Fruit fly (Drosophila melanogaster) whole organism, pupa: ENCODE measurements around the gene Spt3.

Experiments
- CG10348 ChIP-seq: fragments of 200-800 bp; sonication (Bioruptor generic); IDR thresholded peaks from 2 replicates; pipeline ENCODE4 v1.3.6; 2022; ENCODE audit warnings: missing biosample characterization, missing genetic modification characterization
- CG13204 ChIP-seq: fragments of 200-800 bp; sonication (Bioruptor generic); optimal IDR thresholded peaks from 2 replicates; lab custom pipeline; 2018; ENCODE audit warnings: missing biosample characterization, mild to moderate bottlenecking, missing genetic modification characterization, moderate library complexity
- CG14655 ChIP-seq: fragments of 200-800 bp; sonication (Bioruptor generic); optimal IDR thresholded peaks from 3 replicates; lab custom pipeline; 2017; ENCODE audit warnings: mild to moderate bottlenecking, missing biosample characterization, missing genetic modification reagents, missing genetic modification characterization
- CG17806 ChIP-seq: fragments of 200-800 bp; sonication (Bioruptor generic); optimal IDR thresholded peaks from 2 replicates; lab custom pipeline; 2018; ENCODE audit warnings: missing biosample characterization, mild to moderate bottlenecking, missing genetic modification characterization, moderate library complexity
- CG34367 ChIP-seq: fragments of 200-800 bp; sonication (Bioruptor generic); optimal IDR thresholded peaks from 2 replicates; lab custom pipeline; 2018; ENCODE audit warnings: missing biosample characterization, mild to moderate bottlenecking, missing genetic modification characterization
- CG8159 ChIP-seq: fragments of 200-800 bp; sonication (Bioruptor generic); optimal IDR thresholded peaks from 3 replicates; lab custom pipeline; 2018; ENCODE audit warnings: missing biosample characterization, mild to moderate bottlenecking, missing genetic modification characterization, moderate library complexity
- CG9948 ChIP-seq: fragments of 200-800 bp; sonication (Bioruptor generic); optimal IDR thresholded peaks from 2 replicates; lab custom pipeline; 2018; ENCODE audit warnings: missing biosample characterization, mild to moderate bottlenecking, missing genetic modification characterization, moderate library complexity
- D1 ChIP-seq: fragments of 200-800 bp; sonication (Bioruptor generic); optimal IDR thresholded peaks from 2 replicates; lab custom pipeline; 2018; ENCODE audit warnings: missing biosample characterization, mild to moderate bottlenecking, missing genetic modification characterization, moderate library complexity
- EcR ChIP-seq: fragments of 200-800 bp; sonication (Bioruptor generic); optimal IDR thresholded peaks from 3 replicates; lab custom pipeline; 2019; ENCODE audit warnings: missing biosample characterization, missing genetic modification characterization, mild to moderate bottlenecking, moderate library complexity, missing genetic modification reagents
- Pif1A ChIP-seq: fragments of 200-800 bp; sonication (Bioruptor generic); optimal IDR thresholded peaks from 3 replicates; lab custom pipeline; 2016; ENCODE audit warnings: missing biosample characterization, missing genetic modification characterization
- Snoo ChIP-seq: fragments of 200-800 bp; sonication (Bioruptor generic); optimal IDR thresholded peaks from 3 replicates; lab custom pipeline; 2017; ENCODE audit warnings: missing biosample characterization, mild to moderate bottlenecking, missing genetic modification characterization, inconsistent platforms
- fd96Ca ChIP-seq: fragments of 200-800 bp; sonication (Bioruptor generic); IDR thresholded peaks from 3 replicates; pipeline ENCODE4 v1.3.6; 2022; ENCODE audit warnings: missing biosample characterization, missing genetic modification characterization

DNA sequence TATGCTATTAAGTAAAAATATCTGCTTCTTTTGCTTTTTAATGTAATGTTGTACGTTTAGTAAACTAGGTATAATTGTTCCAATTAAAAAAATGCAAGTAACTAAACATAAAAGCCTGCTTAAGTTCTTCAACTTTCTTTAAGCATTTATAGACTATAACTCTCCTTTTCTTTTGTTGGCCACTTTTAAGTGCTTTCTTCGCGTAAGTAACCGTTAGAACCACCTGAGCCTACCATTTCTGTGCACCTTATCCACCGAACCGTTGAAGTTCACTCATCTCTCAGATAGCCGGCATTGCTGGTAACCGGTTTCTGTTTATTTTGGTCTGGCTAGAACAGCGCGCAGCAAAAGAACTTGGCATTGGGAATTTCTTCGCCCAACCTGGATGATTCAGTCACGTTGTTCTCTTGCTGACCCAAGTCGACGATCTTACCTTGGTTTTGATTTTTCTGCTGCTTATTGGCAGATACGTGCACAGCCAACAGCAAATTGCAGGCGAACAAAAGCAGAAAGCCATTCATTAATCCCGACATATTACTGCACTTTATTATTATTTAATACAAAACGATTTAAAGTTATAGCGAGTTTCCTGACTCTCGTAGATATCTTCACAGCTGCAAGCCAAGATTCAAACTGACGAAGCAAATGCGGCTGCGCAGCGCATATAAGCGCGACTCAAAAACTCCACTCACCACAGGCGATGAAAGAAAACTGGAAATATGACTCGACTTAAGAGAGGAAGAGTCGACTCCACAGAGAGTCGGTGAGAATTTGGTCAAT lies 40.2 kb upstream of the Spt3 start, which contains the start of gene CG10005:
- TF ChIP-seq D1 (tag; lab: Kevin White, UChicago) (no peak), CG13204 (GFP tag; lab: Kevin White, UChicago) (no peak), CG14655 (GFP tag; lab: Kevin White, UChicago) (no peak), fd96Ca (GFP tag; lab: Robert Waterston, UW) (no peak), CG17806 (tag; lab: Kevin White, UChicago) (no peak), Pif1A (GFP tag; lab: Kevin White, UChicago) (no peak), CG8159 (tag; lab: Kevin White, UChicago) (no peak), EcR (GFP tag; lab: Kevin White, UChicago) (peak; percentile 95), CG34367 (tag; lab: Kevin White, UChicago) (no peak), CG9948 (tag; lab: Kevin White, UChicago) (no peak), CG10348 (GFP tag; lab: Robert Waterston, UW) (no peak), Snoo (tag; lab: Kevin White, UChicago) (no peak)
